Worm (Caenorhabditis elegans) whole organism, young adult: Measurements from ENCODE around the gene srw-112.

Experiments
- F57A8.1 ChIP-seq: fragments of 200-800 bp; sonication (Bioruptor generic); optimal IDR thresholded peaks from 2 replicates; lab custom pipeline; 2018; ENCODE audit warnings: mild to moderate bottlenecking, missing genetic modification characterization, moderate library complexity, missing compliant biosample characterization
- ceh-79 ChIP-seq: sonication (generic microtip); optimal IDR thresholded peaks from 2 replicates; lab custom pipeline; 2017; ENCODE audit warnings: mild to moderate bottlenecking, missing genetic modification characterization, missing compliant biosample characterization
- die-1 ChIP-seq: sonication (generic microtip); optimal IDR thresholded peaks from 2 replicates; lab custom pipeline; 2016; ENCODE audit warnings: missing genotype, mild to moderate bottlenecking, missing genetic modification characterization, missing compliant biosample characterization
- fkh-3 ChIP-seq: sonication (generic microtip); optimal IDR thresholded peaks from 2 replicates; lab custom pipeline; 2016; ENCODE audit warnings: mild to moderate bottlenecking, missing genetic modification characterization, missing compliant biosample characterization
- hlh-26 ChIP-seq: fragments of 200-800 bp; sonication (Bioruptor generic); conservative IDR thresholded peaks from 2 replicates; pipeline ENCODE4 v1.3.6; 2022; ENCODE audit warnings: missing genetic modification reagents, missing genetic modification characterization, missing compliant biosample characterization
- hmg-20 ChIP-seq: fragments of 200-800 bp; sonication (Bioruptor generic); IDR thresholded peaks from 2 replicates; pipeline ENCODE4 v1.3.6; 2022; ENCODE audit warnings: missing genetic modification reagents, missing genetic modification characterization, missing compliant biosample characterization
- hsf-1 ChIP-seq: fragments of 200-800 bp; sonication (Bioruptor generic); IDR thresholded peaks from 2 replicates; pipeline ENCODE4 v1.3.6; 2022; ENCODE audit warnings: missing genetic modification reagents, missing genetic modification characterization, missing compliant biosample characterization
- lsy-27 ChIP-seq: sonication (generic microtip); optimal IDR thresholded peaks from 2 replicates; lab custom pipeline; 2017; ENCODE audit warnings: missing genetic modification characterization, mild to moderate bottlenecking, missing compliant biosample characterization, antibody characterized with exemption, missing genotype, borderline replicate concordance; ENCODE audit not compliant: insufficient read depth
- pbrm-1 ChIP-seq: fragments of 200-800 bp; sonication (Bioruptor generic); IDR thresholded peaks from 2 replicates; pipeline ENCODE4 v1.3.6; 2022; ENCODE audit warnings: missing genetic modification reagents, missing genetic modification characterization, missing compliant biosample characterization
- snpc-1.1 ChIP-seq: sonication (generic microtip); optimal IDR thresholded peaks from 2 replicates; lab custom pipeline; 2017; ENCODE audit warnings: missing genetic modification characterization, mild to moderate bottlenecking, missing compliant biosample characterization, antibody characterized with exemption, moderate library complexity, missing genotype, missing genetic modification reagents; ENCODE audit not compliant: insufficient read depth
- sptf-2 ChIP-seq: fragments of 200-800 bp; sonication (Bioruptor generic); optimal IDR thresholded peaks from 2 replicates; lab custom pipeline; 2018; ENCODE audit warnings: mild to moderate bottlenecking, missing genetic modification characterization, missing compliant biosample characterization
- ztf-6 ChIP-seq: fragments of 200-800 bp; sonication (Bioruptor generic); IDR thresholded peaks from 2 replicates; pipeline ENCODE4 v1.3.6; 2022; ENCODE audit warnings: missing genetic modification reagents, missing genetic modification characterization, missing compliant biosample characterization

ce11 chrV:3021306-3021705, 15.4 kb upstream of the srw-112 start, which contains the start of gene irld-12:
- TF ChIP-seq ceh-79 (tag; lab: Kevin White, UChicago), result no peak
- no peak for TF ChIP-seq hsf-1 (GFP tag; lab: Robert Waterston, UW)
- TF ChIP-seq fkh-3 (tag; lab: Kevin White, UChicago), result no peak
- no peak for TF ChIP-seq pbrm-1 (GFP tag; lab: Robert Waterston, UW)
- TF ChIP-seq snpc-1.1 (tag; lab: Kevin White, UChicago), result no peak
- TF ChIP-seq lsy-27, result no peak
- no peak for TF ChIP-seq ztf-6 (GFP tag; lab: Robert Waterston, UW)
- no peak for TF ChIP-seq die-1 (tag; lab: Kevin White, UChicago)
- TF ChIP-seq sptf-2 (GFP tag; lab: Kevin White, UChicago), result no peak
- no peak for TF ChIP-seq hmg-20
- no peak for TF ChIP-seq hlh-26 (GFP tag; lab: Robert Waterston, UW)
- TF ChIP-seq F57A8.1, result no peak
